Worm (Caenorhabditis elegans): ENCODE results near the gene ugt-2.

Gene ugt-2

DNA sequence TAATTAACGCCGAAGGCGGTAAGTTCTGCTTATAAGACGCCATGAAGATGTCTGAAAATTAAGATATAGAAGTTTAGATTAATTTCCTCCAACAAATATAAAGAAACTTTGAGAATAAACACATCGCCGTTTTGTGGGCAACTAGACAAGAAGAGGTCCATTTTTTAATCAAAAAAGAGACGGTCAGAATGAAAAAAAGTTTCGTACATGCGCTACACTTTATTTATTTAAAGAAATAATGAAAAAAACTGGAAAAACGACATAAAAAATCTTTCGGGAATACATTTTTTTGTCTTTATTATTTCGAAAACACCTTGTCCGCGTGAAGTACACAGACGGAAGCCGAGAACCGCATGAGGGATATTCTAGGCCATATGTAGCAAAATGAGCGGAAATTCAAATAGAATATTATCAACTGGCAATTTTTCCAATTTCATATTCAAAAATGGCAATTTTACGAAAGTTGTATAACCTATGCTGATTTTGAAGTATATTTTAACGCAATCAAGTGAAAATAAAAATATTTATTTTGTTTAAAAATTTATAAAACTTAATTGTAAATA is 42.7 kb upstream of the ugt-2 start, which contains the start of gene sluh-7:
Gene sluh-7, minus strand, starts transcription at position 51 of the 563 bp plus-strand sequence.
- peak; percentile 80 for TF ChIP-seq nhr-23 (tag; optimal IDR thresholded peaks at IDR 0.05)
- no peak for TF ChIP-seq elt-3 (tag; optimal IDR thresholded peaks at IDR 0.05)
- peak; percentile 92 for TF ChIP-seq nhr-43 (tag; optimal IDR thresholded peaks at IDR 0.05; ENCODE audit: poor library complexity, severe bottlenecking)
- TF ChIP-seq lsy-12 (tag; optimal IDR thresholded peaks at IDR 0.05) = peak; percentile 54
- peak; percentile 28 for TF ChIP-seq elt-2 (tag; optimal IDR thresholded peaks at IDR 0.05)
- no peak for TF ChIP-seq ceh-16 (tag; optimal IDR thresholded peaks at IDR 0.05)
- TF ChIP-seq tbx-2 (tag; optimal IDR thresholded peaks at IDR 0.05) = peak; percentile 36
- peak; percentile 92 for TF ChIP-seq pha-4 (tag; optimal IDR thresholded peaks at IDR 0.05)
- no peak for TF ChIP-seq egl-5 (tag; optimal IDR thresholded peaks at IDR 0.05)
- peak; percentile 57 for TF ChIP-seq nhr-25 (tag; optimal IDR thresholded peaks at IDR 0.05)
- peak; percentile 24 for TF ChIP-seq R02D3.7 (tag; optimal IDR thresholded peaks at IDR 0.05)
- TF ChIP-seq hmg-11 (tag; optimal IDR thresholded peaks at IDR 0.05) = peak; percentile 51
- peak; percentile 80 for TF ChIP-seq nfya-1 (tag; optimal IDR thresholded peaks at IDR 0.05; ENCODE audit: insufficient read depth)
- no peak for TF ChIP-seq fkh-2 (tag; optimal IDR thresholded peaks at IDR 0.05)
- no peak for TF ChIP-seq egl-27 (tag; optimal IDR thresholded peaks at IDR 0.05)
- TF ChIP-seq lin-15B (tag; optimal IDR thresholded peaks at IDR 0.05) = peak; percentile 90
- TF ChIP-seq daf-12 (tag; optimal IDR thresholded peaks at IDR 0.05) = no peak
- peak; percentile 81 for TF ChIP-seq snpc-4 (tag; optimal IDR thresholded peaks at IDR 0.05)
- TF ChIP-seq ceh-28 (tag; optimal IDR thresholded peaks at IDR 0.05) = peak; percentile 5

DNA sequence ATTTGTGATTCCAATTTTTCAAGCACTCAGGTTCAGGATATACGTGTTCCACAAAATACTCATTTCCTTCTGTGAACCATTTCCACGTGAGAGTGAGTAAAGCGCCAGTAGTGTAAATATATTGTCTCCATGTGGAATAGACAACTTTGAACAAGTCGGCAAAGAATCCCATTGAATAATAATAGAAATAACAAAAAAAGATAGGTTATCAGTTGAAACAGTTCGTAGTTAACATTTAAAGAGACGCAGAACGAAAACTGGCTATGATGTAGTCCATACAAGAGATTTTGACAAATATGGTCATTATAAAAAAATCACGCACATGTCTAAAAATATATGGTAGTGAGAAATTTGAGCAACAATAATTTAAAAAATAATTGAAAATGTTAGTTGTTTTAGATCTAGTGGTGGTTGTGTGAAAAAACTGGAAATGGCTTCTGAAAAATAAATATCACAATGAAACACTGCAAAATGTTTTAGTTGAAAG is 41.1 kb upstream of the ugt-2 start, which contains the start of gene ceeh-2:
Gene ceeh-2, minus strand, starts transcription at position 437 of the 487 bp plus-strand sequence.
- TF ChIP-seq hmg-11 (tag; optimal IDR thresholded peaks at IDR 0.05) (no peak), pqm-1 (tag; optimal IDR thresholded peaks at IDR 0.05) (peak; percentile 20), elt-2 (tag; optimal IDR thresholded peaks at IDR 0.05) (peak; percentile 53)

DNA sequence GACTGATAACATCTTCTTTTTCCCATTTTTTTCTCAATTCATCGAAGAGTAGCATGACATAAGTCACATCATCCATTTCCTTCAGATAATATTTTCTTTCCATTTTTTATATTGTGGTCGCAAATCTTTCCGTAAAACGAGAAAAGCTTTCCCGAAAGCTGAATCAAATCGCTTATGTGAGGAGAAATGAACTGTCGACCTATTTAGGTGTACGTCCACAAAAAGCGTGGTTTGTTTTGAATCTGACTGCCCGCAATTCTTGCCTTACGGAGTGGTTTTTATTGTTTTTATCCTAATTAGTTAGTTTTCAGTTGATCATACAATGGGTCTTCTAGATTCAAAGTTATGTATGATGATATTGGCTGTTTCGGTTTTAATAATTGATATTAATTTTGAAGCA is 40.4 kb upstream of the ugt-2 start, which contains the start of gene ttll-15:
Gene ttll-15, plus strand, starts transcription at position 301 of the 400 bp plus-strand sequence.
- TF ChIP-seq ceh-28 (tag; optimal IDR thresholded peaks at IDR 0.05) (no peak), nfya-1 (tag; optimal IDR thresholded peaks at IDR 0.05; ENCODE audit: insufficient read depth) (no peak), lin-15B (tag; optimal IDR thresholded peaks at IDR 0.05) (no peak), snpc-4 (tag; optimal IDR thresholded peaks at IDR 0.05) (no peak), nhr-12 (tag; optimal IDR thresholded peaks at IDR 0.05) (no peak), zag-1 (tag; optimal IDR thresholded peaks at IDR 0.05) (no peak), ceh-82 (tag; optimal IDR thresholded peaks at IDR 0.05) (no peak), nhr-76 (tag; optimal IDR thresholded peaks at IDR 0.05) (no peak)

DNA sequence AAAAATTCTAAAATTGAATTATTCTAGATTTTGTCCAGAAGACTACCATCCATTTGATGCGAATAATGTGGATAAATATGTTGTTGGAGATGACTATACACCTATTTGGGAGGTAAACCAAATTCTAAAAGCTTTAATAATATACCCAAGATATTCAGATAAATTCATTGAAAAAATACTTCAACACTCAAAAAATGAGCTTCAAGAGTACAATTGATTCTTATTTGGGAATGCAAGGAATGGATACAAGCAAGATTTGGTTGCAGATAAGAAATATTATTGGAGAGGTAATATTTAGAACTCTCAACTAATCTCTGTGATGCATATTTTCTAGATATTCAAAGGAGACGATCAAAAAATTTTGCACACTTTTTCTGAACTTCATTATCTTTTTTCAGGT is 38.4 kb upstream of the ugt-2 start:
- TF ChIP-seq egl-27 (tag; optimal IDR thresholded peaks at IDR 0.05) = no peak
- TF ChIP-seq fkh-2 (tag; optimal IDR thresholded peaks at IDR 0.05) = no peak
- TF ChIP-seq R02D3.7 (tag; optimal IDR thresholded peaks at IDR 0.05) = no peak
- no peak for TF ChIP-seq nhr-76 (tag; optimal IDR thresholded peaks at IDR 0.05)
- TF ChIP-seq lin-15B (tag; optimal IDR thresholded peaks at IDR 0.05) = no peak
- no peak for TF ChIP-seq pha-4 (tag; optimal IDR thresholded peaks at IDR 0.05)
- no peak for TF ChIP-seq nhr-11 (tag; optimal IDR thresholded peaks at IDR 0.05)
- TF ChIP-seq ceh-28 (tag; optimal IDR thresholded peaks at IDR 0.05) = no peak
- TF ChIP-seq nhr-77 (tag; optimal IDR thresholded peaks at IDR 0.05) = no peak
- no peak for TF ChIP-seq fkh-10 (GFP tag; optimal IDR thresholded peaks at IDR 0.05)
- TF ChIP-seq nhr-28 (tag; optimal IDR thresholded peaks at IDR 0.05) = no peak
- TF ChIP-seq pqm-1 (tag; optimal IDR thresholded peaks at IDR 0.05) = no peak
- no peak for TF ChIP-seq lsy-12 (tag; optimal IDR thresholded peaks at IDR 0.05)
- no peak for TF ChIP-seq ZK546.5 (tag; optimal IDR thresholded peaks at IDR 0.05)
- TF ChIP-seq nhr-12 (tag; optimal IDR thresholded peaks at IDR 0.05) = no peak
- TF ChIP-seq nhr-23 (tag; optimal IDR thresholded peaks at IDR 0.05) = no peak

DNA sequence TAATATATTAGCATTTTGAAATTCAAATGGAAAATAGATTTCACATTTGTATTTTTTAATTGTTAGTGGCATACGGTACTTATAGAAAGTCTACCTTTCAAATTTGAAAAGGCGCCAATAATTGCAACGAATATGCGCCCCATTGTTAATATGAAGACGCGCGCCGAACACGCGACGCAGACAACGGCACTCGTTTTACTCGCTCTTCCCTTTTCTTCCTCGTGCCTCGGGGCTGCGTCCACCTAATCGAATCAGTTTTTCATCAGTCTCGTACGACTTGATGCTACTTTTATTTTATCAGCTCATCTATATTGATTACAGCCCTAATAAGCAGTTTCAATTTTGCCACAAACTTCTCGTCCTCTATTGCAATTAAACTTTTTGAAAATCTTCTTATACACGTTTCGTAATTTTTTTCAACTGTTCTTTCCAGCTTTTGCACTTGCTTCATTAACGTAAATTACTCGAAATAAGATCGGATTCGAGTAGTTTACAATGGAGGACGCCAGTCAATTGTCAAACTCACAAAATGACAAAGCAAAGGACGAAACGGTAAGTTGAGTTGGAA is 36.7 kb upstream of the ugt-2 start, which contains the start of gene cash-1:
Gene cash-1, plus strand, starts transcription at position 432 of the 568 bp plus-strand sequence.
- TF ChIP-seq skn-1 (tag; optimal IDR thresholded peaks at IDR 0.05) (peak; percentile 38), nhr-67 (tag; optimal IDR thresholded peaks at IDR 0.05) (no peak), ztf-11 (tag; optimal IDR thresholded peaks at IDR 0.05) (no peak), nhr-23 (tag; optimal IDR thresholded peaks at IDR 0.05) (peak; percentile 66), nhr-43 (tag; optimal IDR thresholded peaks at IDR 0.05; ENCODE audit: poor library complexity, severe bottlenecking) (no peak), mdl-1 (tag; optimal IDR thresholded peaks at IDR 0.05) (no peak), lin-15B (tag; optimal IDR thresholded peaks at IDR 0.05) (peak; percentile 93), elt-3 (tag; optimal IDR thresholded peaks at IDR 0.05) (no peak), pqm-1 (tag; optimal IDR thresholded peaks at IDR 0.05) (peak; percentile 60), egl-27 (tag; optimal IDR thresholded peaks at IDR 0.05) (no peak), nfya-1 (tag; optimal IDR thresholded peaks at IDR 0.05; ENCODE audit: insufficient read depth) (peak; percentile 74), elt-2 (tag; optimal IDR thresholded peaks at IDR 0.05) (peak; percentile 77), fkh-2 (tag; optimal IDR thresholded peaks at IDR 0.05) (no peak), nhr-77 (tag; optimal IDR thresholded peaks at IDR 0.05) (no peak), unc-62 (GFP tag; optimal IDR thresholded peaks at IDR 0.05) (no peak), snpc-4 (tag; optimal IDR thresholded peaks at IDR 0.05) (peak; percentile 66), nhr-237 (tag; optimal IDR thresholded peaks at IDR 0.05) (no peak), mml-1 (tag; optimal IDR thresholded peaks at IDR 0.05) (no peak), lin-39 (tag; optimal IDR thresholded peaks at IDR 0.05) (peak; percentile 80), nhr-76 (tag; optimal IDR thresholded peaks at IDR 0.05) (no peak), ceh-28 (tag; optimal IDR thresholded peaks at IDR 0.05) (peak; percentile 9), fkh-10 (GFP tag; optimal IDR thresholded peaks at IDR 0.05) (no peak), nhr-12 (tag; optimal IDR thresholded peaks at IDR 0.05) (no peak), ZK546.5 (tag; optimal IDR thresholded peaks at IDR 0.05) (no peak), nhr-25 (tag; optimal IDR thresholded peaks at IDR 0.05) (peak; percentile 75), ama-1 (optimal IDR thresholded peaks at IDR 0.05) (no peak), pha-4 (tag; optimal IDR thresholded peaks at IDR 0.05) (peak; percentile 87)
